Fruit fly (Drosophila melanogaster): ENCODE data around the gene jv.

jv gene

DNA sequence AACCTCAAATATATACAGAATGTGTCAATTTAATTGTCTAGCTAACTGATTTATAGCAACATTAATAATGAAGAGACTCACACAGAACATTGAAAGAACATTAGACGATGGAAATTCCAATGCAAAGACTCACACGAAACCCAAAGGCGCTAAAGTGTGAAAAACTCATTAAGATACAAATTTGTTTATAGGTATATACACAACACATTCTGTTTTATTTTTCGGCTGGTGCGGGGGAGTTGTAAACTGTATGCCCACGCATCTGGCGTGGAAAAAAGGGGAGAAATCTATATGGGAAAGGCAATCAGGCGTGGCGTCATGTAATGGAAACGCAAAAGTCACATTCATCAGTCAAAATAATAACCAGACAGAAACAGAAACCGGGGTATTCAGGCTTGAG is 69.6 kb downstream of the jv start:
- no peak for TF ChIP-seq Met (GFP tag; optimal IDR thresholded peaks at IDR 0.05)
- no peak for TF ChIP-seq dac (GFP tag; optimal IDR thresholded peaks at IDR 0.05)
- TF ChIP-seq Lpt (GFP tag; optimal IDR thresholded peaks at IDR 0.05): no peak
- TF ChIP-seq net (GFP tag; optimal IDR thresholded peaks at IDR 0.05): no peak
- TF ChIP-seq CG11902 (GFP tag; optimal IDR thresholded peaks at IDR 0.05): no peak
- no peak for TF ChIP-seq CG3919 (GFP tag; optimal IDR thresholded peaks at IDR 0.05)
- TF ChIP-seq spab (GFP tag; optimal IDR thresholded peaks at IDR 0.05): no peak
- TF ChIP-seq ss (GFP tag; optimal IDR thresholded peaks at IDR 0.05): no peak
- TF ChIP-seq CG16779 (tag; optimal IDR thresholded peaks at IDR 0.05): no peak
- no peak for TF ChIP-seq topi (GFP tag; optimal IDR thresholded peaks at IDR 0.05)

dm6 chr3L:6516901-6517300 is 72.4 kb downstream of the jv start:
- TF ChIP-seq acj6 (GFP tag; optimal IDR thresholded peaks at IDR 0.05): no peak
- TF ChIP-seq Sox15 (GFP tag; optimal IDR thresholded peaks at IDR 0.05): no peak
- TF ChIP-seq dac (GFP tag; optimal IDR thresholded peaks at IDR 0.05): no peak
- no peak for TF ChIP-seq Hr38 (GFP tag; optimal IDR thresholded peaks at IDR 0.05)
- no peak for TF ChIP-seq CG10669 (GFP tag; optimal IDR thresholded peaks at IDR 0.05)
- TF ChIP-seq Blimp-1 (GFP tag; optimal IDR thresholded peaks at IDR 0.05): no peak
- peak; percentile 42; the same call in 1 of the 3 replicates for TF ChIP-seq eg (GFP tag; IDR thresholded peaks at IDR 0.05)
- no peak for TF ChIP-seq CG16779 (tag; optimal IDR thresholded peaks at IDR 0.05)
- TF ChIP-seq fd85E (GFP tag; optimal IDR thresholded peaks at IDR 0.05): no peak
- TF ChIP-seq esn (GFP tag; optimal IDR thresholded peaks at IDR 0.05): no peak
- no peak for TF ChIP-seq CG3032 (tag; optimal IDR thresholded peaks at IDR 0.05)
- TF ChIP-seq fkh (GFP tag; optimal IDR thresholded peaks at IDR 0.05): peak; percentile 53
- no peak for TF ChIP-seq Hr4 (GFP tag; optimal IDR thresholded peaks at IDR 0.05)
- no peak for TF ChIP-seq salr (GFP tag; optimal IDR thresholded peaks at IDR 0.05)
- no peak for TF ChIP-seq Gug (GFP tag; IDR thresholded peaks at IDR 0.05)
- TF ChIP-seq CG7368 (GFP tag; optimal IDR thresholded peaks at IDR 0.05): no peak
- no peak for TF ChIP-seq CG11902 (GFP tag; optimal IDR thresholded peaks at IDR 0.05)
- no peak for TF ChIP-seq CG6854 (GFP tag; optimal IDR thresholded peaks at IDR 0.05)
- peak; percentile 22 for TF ChIP-seq CG32006 (GFP tag; optimal IDR thresholded peaks at IDR 0.05)
- no peak for TF ChIP-seq CG8632 (GFP tag; optimal IDR thresholded peaks at IDR 0.05)
- no peak for TF ChIP-seq OdsH (GFP tag; optimal IDR thresholded peaks at IDR 0.05)
